Fruit fly (Drosophila melanogaster) whole organism, embryonic: ENCODE results near the gene spg.

Source experiments
- Aef1 ChIP-seq: fragments of 200-800 bp; sonication (Bioruptor generic); IDR thresholded peaks from 3 replicates; pipeline ENCODE4 v1.3.6; 2022; ENCODE audit warnings: missing biosample characterization, missing genetic modification characterization
- Atf-2 ChIP-seq: fragments of 200-800 bp; sonication (Bioruptor generic); optimal IDR thresholded peaks from 2 replicates; lab custom pipeline; 2016; ENCODE audit warnings: missing biosample characterization, missing genetic modification characterization
- Atf6 ChIP-seq: fragments of 200-800 bp; sonication (Bioruptor generic); IDR thresholded peaks from 2 replicates; pipeline ENCODE4 v1.3.6; 2022; ENCODE audit warnings: missing biosample characterization, missing genetic modification characterization
- CG1024 ChIP-seq: fragments of 200-800 bp; sonication (Bioruptor generic); IDR thresholded peaks from 2 replicates; pipeline ENCODE4 v1.3.6; 2022; ENCODE audit warnings: missing biosample characterization, missing genetic modification characterization
- CG11247 ChIP-seq: fragments of 200-800 bp; sonication (Bioruptor generic); IDR thresholded peaks from 2 replicates; pipeline ENCODE4 v1.3.6; 2022; ENCODE audit warnings: missing biosample characterization, missing genetic modification characterization
- CG12391 ChIP-seq: fragments of 200-800 bp; sonication (Bioruptor generic); optimal IDR thresholded peaks from 3 replicates; lab custom pipeline; 2018; ENCODE audit warnings: missing biosample characterization, mild to moderate bottlenecking, missing genetic modification characterization, moderate library complexity
- CG12659 ChIP-seq: fragments of 200-800 bp; sonication (Bioruptor generic); optimal IDR thresholded peaks from 3 replicates; lab custom pipeline; 2017; ENCODE audit warnings: mild to moderate bottlenecking, missing biosample characterization, missing genetic modification reagents, missing genetic modification characterization
- CG13287 ChIP-seq: fragments of 200-800 bp; sonication (Bioruptor generic); IDR thresholded peaks from 2 replicates; pipeline ENCODE4 v1.3.6; 2022; ENCODE audit warnings: missing biosample characterization, missing genetic modification characterization; ENCODE audit not compliant: partially characterized antibody
- CG1602 ChIP-seq: fragments of 200-800 bp; sonication (Bioruptor generic); optimal IDR thresholded peaks from 3 replicates; lab custom pipeline; 2016; ENCODE audit warnings: missing biosample characterization, missing genetic modification characterization
- CG16815 ChIP-seq: fragments of 200-800 bp; sonication (Bioruptor generic); optimal IDR thresholded peaks from 3 replicates; lab custom pipeline; 2017; ENCODE audit warnings: missing biosample characterization, mild to moderate bottlenecking, missing genetic modification characterization
- CG17359 ChIP-seq: fragments of 200-800 bp; sonication (Bioruptor generic); optimal IDR thresholded peaks from 3 replicates; lab custom pipeline; 2018; ENCODE audit warnings: missing biosample characterization, mild to moderate bottlenecking, missing genetic modification characterization, moderate library complexity
- CG17829 ChIP-seq: fragments of 200-800 bp; optimal IDR thresholded peaks from 2 replicates; lab custom pipeline; 2019; ENCODE audit warnings: missing biosample characterization, mild to moderate bottlenecking, missing genetic modification characterization, moderate library complexity
- CG2712 ChIP-seq: fragments of 200-800 bp; optimal IDR thresholded peaks from 3 replicates; lab custom pipeline; 2019; ENCODE audit warnings: missing biosample characterization, mild to moderate bottlenecking, missing genetic modification characterization, moderate library complexity
- CG32772 ChIP-seq: fragments of 200-800 bp; sonication (Bioruptor generic); IDR thresholded peaks from 2 replicates; pipeline ENCODE4 v1.3.6; 2022; ENCODE audit warnings: missing biosample characterization, missing genetic modification characterization
- CG33213 ChIP-seq: fragments of 200-800 bp; sonication (Bioruptor generic); optimal IDR thresholded peaks from 3 replicates; lab custom pipeline; 2016; ENCODE audit warnings: missing biosample characterization, missing genetic modification characterization
- CG33557 ChIP-seq: fragments of 200-800 bp; sonication (Bioruptor generic); optimal IDR thresholded peaks from 2 replicates; lab custom pipeline; 2019; ENCODE audit warnings: missing biosample characterization, mild to moderate bottlenecking, missing genetic modification characterization, moderate library complexity
- CG42726 ChIP-seq: fragments of 200-800 bp; sonication (Bioruptor generic); IDR thresholded peaks from 2 replicates; pipeline ENCODE4 v1.3.6; 2022; ENCODE audit warnings: missing biosample characterization, missing genetic modification characterization; ENCODE audit not compliant: partially characterized antibody
- CG43689 ChIP-seq: fragments of 200-800 bp; sonication (Bioruptor generic); IDR thresholded peaks from 2 replicates; pipeline ENCODE4 v1.3.6; 2022; ENCODE audit warnings: missing biosample characterization, missing genetic modification characterization
- CG4404 ChIP-seq: fragments of 200-800 bp; sonication (Bioruptor generic); IDR thresholded peaks from 2 replicates; pipeline ENCODE4 v1.3.6; 2022; ENCODE audit warnings: missing biosample characterization, missing genetic modification characterization
- CG4820 ChIP-seq: fragments of 200-800 bp; sonication (Bioruptor generic); optimal IDR thresholded peaks from 3 replicates; lab custom pipeline; 2016; ENCODE audit warnings: missing biosample characterization, missing genetic modification characterization
- CG5180 ChIP-seq: fragments of 200-800 bp; sonication (Bioruptor generic); optimal IDR thresholded peaks from 3 replicates; lab custom pipeline; 2017; ENCODE audit warnings: missing biosample characterization, missing genetic modification characterization, mild to moderate bottlenecking, moderate library complexity, missing genetic modification reagents
- CG6765 ChIP-seq: fragments of 200-800 bp; sonication (Bioruptor generic); optimal IDR thresholded peaks from 3 replicates; lab custom pipeline; 2017; ENCODE audit warnings: missing biosample characterization, mild to moderate bottlenecking, missing genetic modification characterization
- CG7556 ChIP-seq: fragments of 200-800 bp; sonication (Bioruptor generic); optimal IDR thresholded peaks from 2 replicates; lab custom pipeline; 2017; ENCODE audit warnings: missing biosample characterization, mild to moderate bottlenecking, missing genetic modification characterization
- CG7839 ChIP-seq: fragments of 200-800 bp; sonication (Bioruptor generic); optimal IDR thresholded peaks from 3 replicates; lab custom pipeline; 2018; ENCODE audit warnings: missing biosample characterization, mild to moderate bottlenecking, missing genetic modification characterization, moderate library complexity
- CG8478 ChIP-seq: fragments of >200 bp; optimal IDR thresholded peaks from 2 replicates; lab custom pipeline; 2018
- CG9609 ChIP-seq: fragments of 200-800 bp; sonication (Bioruptor generic); optimal IDR thresholded peaks from 3 replicates; lab custom pipeline; 2016; ENCODE audit warnings: missing biosample characterization, missing genetic modification characterization
- CG9932 ChIP-seq: fragments of 200-800 bp; sonication (Bioruptor generic); IDR thresholded peaks from 2 replicates; pipeline ENCODE4 v1.3.6; 2022; ENCODE audit warnings: missing biosample characterization, missing genetic modification characterization
- D ChIP-seq, 2 experiments: fragments of 200-800 bp in 1 of 2; fragments of >200 bp in 1 of 2; sonication (Bioruptor generic) in 1 of 2; optimal IDR thresholded peaks; 2 replicates in 1 of 2; 3 replicates in 1 of 2; lab custom pipeline; 2017; ENCODE audit warnings: mild to moderate bottlenecking in 1 of 2, missing biosample characterization in 1 of 2, missing genetic modification characterization in 1 of 2, missing genetic modification reagents in 1 of 2
- Dbx ChIP-seq: fragments of 200-800 bp; sonication (Bioruptor generic); IDR thresholded peaks from 3 replicates; pipeline ENCODE4 v1.3.6; 2022; ENCODE audit warnings: missing biosample characterization, missing genetic modification characterization
- Nf-YC ChIP-seq: fragments of 200-800 bp; optimal IDR thresholded peaks from 3 replicates; lab custom pipeline; 2019; ENCODE audit warnings: missing biosample characterization, mild to moderate bottlenecking, missing genetic modification characterization, moderate library complexity
- Sox100B ChIP-seq: fragments of 200-800 bp; sonication (Bioruptor generic); optimal IDR thresholded peaks from 3 replicates; lab custom pipeline; 2018; ENCODE audit warnings: missing biosample characterization, mild to moderate bottlenecking, missing genetic modification characterization
- Taf1 ChIP-seq: fragments of 200-800 bp; sonication (Bioruptor generic); IDR thresholded peaks from 2 replicates; pipeline ENCODE4 v1.3.6; 2022; ENCODE audit warnings: missing biosample characterization, missing genetic modification characterization
- ara ChIP-seq: fragments of 200-800 bp; sonication (Bioruptor generic); IDR thresholded peaks from 2 replicates; pipeline ENCODE4 v1.3.6; 2022; ENCODE audit warnings: missing biosample characterization, missing genetic modification characterization
- ash1 ChIP-seq: fragments of 200-800 bp; sonication (Bioruptor generic); optimal IDR thresholded peaks from 2 replicates; lab custom pipeline; 2018; ENCODE audit warnings: missing biosample characterization, mild to moderate bottlenecking, missing genetic modification characterization
- bowl ChIP-seq: fragments of 200-800 bp; sonication (Bioruptor generic); IDR thresholded peaks from 2 replicates; pipeline ENCODE4 v1.3.6; 2022; ENCODE audit warnings: missing biosample characterization, missing genetic modification characterization
- cas ChIP-seq: fragments of 200-800 bp; sonication (Bioruptor generic); IDR thresholded peaks from 2 replicates; pipeline ENCODE4 v1.3.6; 2022; ENCODE audit warnings: missing biosample characterization, missing genetic modification characterization
- da ChIP-seq: fragments of 200-800 bp; sonication (Bioruptor generic); optimal IDR thresholded peaks from 2 replicates; lab custom pipeline; 2016; ENCODE audit warnings: missing biosample characterization, missing genetic modification characterization
- dm ChIP-seq: fragments of 200-800 bp; sonication (Bioruptor generic); optimal IDR thresholded peaks from 3 replicates; lab custom pipeline; 2016; ENCODE audit warnings: missing biosample characterization, missing genetic modification characterization
- ems ChIP-seq: fragments of 200-800 bp; sonication (Bioruptor generic); optimal IDR thresholded peaks from 3 replicates; lab custom pipeline; 2016; ENCODE audit warnings: missing biosample characterization, missing genetic modification characterization
- en ChIP-seq: fragments of 200-800 bp; sonication (Bioruptor generic); optimal IDR thresholded peaks from 2 replicates; lab custom pipeline; 2016; ENCODE audit warnings: missing biosample characterization, missing genetic modification characterization
- h ChIP-seq: fragments of >200 bp; optimal IDR thresholded peaks from 2 replicates; lab custom pipeline; 2017
- hbn ChIP-seq: fragments of 200-800 bp; sonication (Bioruptor generic); IDR thresholded peaks from 2 replicates; pipeline ENCODE4 v1.3.6; 2022; ENCODE audit warnings: missing biosample characterization, missing genetic modification characterization; ENCODE audit not compliant: partially characterized antibody
- her ChIP-seq: fragments of 200-800 bp; sonication (Bioruptor generic); optimal IDR thresholded peaks from 2 replicates; lab custom pipeline; 2016; ENCODE audit warnings: missing biosample characterization, missing genetic modification characterization
- jing ChIP-seq: fragments of 200-800 bp; sonication (Bioruptor generic); optimal IDR thresholded peaks from 2 replicates; lab custom pipeline; 2018; ENCODE audit warnings: missing biosample characterization, mild to moderate bottlenecking, missing genetic modification characterization
- kay ChIP-seq: fragments of 200-800 bp; sonication (Bioruptor generic); optimal IDR thresholded peaks from 2 replicates; lab custom pipeline; 2016; ENCODE audit warnings: missing biosample characterization, missing genetic modification characterization
- oc ChIP-seq: fragments of 200-800 bp; sonication (Bioruptor generic); optimal IDR thresholded peaks from 2 replicates; lab custom pipeline; 2018; ENCODE audit warnings: missing biosample characterization, mild to moderate bottlenecking, missing genetic modification characterization, moderate library complexity
- so ChIP-seq: fragments of 200-800 bp; sonication (Bioruptor generic); IDR thresholded peaks from 3 replicates; pipeline ENCODE4 v1.3.6; 2022; ENCODE audit warnings: missing biosample characterization, missing genetic modification characterization
- stwl ChIP-seq: fragments of 200-800 bp; sonication (Bioruptor generic); optimal IDR thresholded peaks from 3 replicates; lab custom pipeline; 2018; ENCODE audit warnings: missing biosample characterization, mild to moderate bottlenecking, missing genetic modification characterization, moderate library complexity
- tin ChIP-seq: fragments of 200-800 bp; sonication (Bioruptor generic); optimal IDR thresholded peaks from 3 replicates; lab custom pipeline; 2016; ENCODE audit warnings: missing biosample characterization, missing genetic modification characterization
- toy ChIP-seq: fragments of 200-800 bp; sonication (Bioruptor generic); IDR thresholded peaks from 2 replicates; pipeline ENCODE4 v1.3.6; 2022; ENCODE audit warnings: missing biosample characterization, missing genetic modification characterization
- tx ChIP-seq: fragments of 200-800 bp; sonication (Bioruptor generic); optimal IDR thresholded peaks from 2 replicates; lab custom pipeline; 2016; ENCODE audit warnings: missing biosample characterization, missing genetic modification characterization
- wor ChIP-seq: fragments of 200-800 bp; sonication (Bioruptor generic); IDR thresholded peaks from 2 replicates; pipeline ENCODE4 v1.3.6; 2022; ENCODE audit warnings: missing biosample characterization, missing genetic modification characterization
- zf30C ChIP-seq: fragments of 200-800 bp; sonication (Bioruptor generic); optimal IDR thresholded peaks from 3 replicates; lab custom pipeline; 2018; ENCODE audit warnings: missing biosample characterization, mild to moderate bottlenecking, missing genetic modification characterization

spg gene

DNA sequence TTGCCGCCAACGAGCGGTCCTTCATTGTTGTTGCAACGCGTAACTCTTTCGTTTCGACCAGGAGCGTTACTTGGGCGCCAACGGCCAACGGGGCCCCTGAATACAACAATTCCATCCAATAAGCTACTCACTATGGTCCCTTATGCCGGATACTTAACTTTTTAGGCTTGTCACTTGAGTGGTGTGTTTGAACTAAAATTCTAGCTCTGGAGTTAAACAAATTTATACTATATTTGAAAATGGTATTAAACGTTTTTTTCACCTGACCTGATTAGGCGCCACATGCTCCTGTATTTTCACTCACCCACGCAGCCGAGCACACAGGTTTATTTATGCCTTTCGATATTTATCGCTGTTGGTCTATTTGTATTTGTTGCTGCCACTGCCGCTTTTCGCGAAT, 39.9 kb upstream of the spg start (continued):
- TF ChIP-seq D (optimal IDR thresholded peaks at IDR 0.05; lab: Kevin White, UChicago) (no peak), D (GFP tag; optimal IDR thresholded peaks at IDR 0.05; lab: Kevin White, UChicago) (no peak), CG33213 (GFP tag; lab: Kevin White, UChicago) (no peak), CG32772 (GFP tag; lab: Robert Waterston, UW) (no peak), CG33557 (GFP tag; lab: Kevin White, UChicago) (peak; percentile 1), tx (GFP tag; lab: Kevin White, UChicago) (no peak), CG2712 (tag; lab: Kevin White, UChicago) (no peak), CG4404 (GFP tag; lab: Robert Waterston, UW) (0 out of 2 replicates have a peak, but pooled peaks have one; percentile 5), stwl (no peak), Aef1 (GFP tag; lab: Robert Waterston, UW) (0 out of 3 replicates have a peak, but pooled peaks have one; percentile 14), CG9609 (GFP tag; lab: Kevin White, UChicago) (no peak), CG5180 (no peak), CG7839 (tag; lab: Kevin White, UChicago) (peak; percentile 43), tin (no peak), Dbx (GFP tag; lab: Robert Waterston, UW) (no peak), Atf6 (GFP tag; lab: Robert Waterston, UW) (no peak), h (lab: Kevin White, UChicago) (no peak), en (GFP tag; lab: Kevin White, UChicago) (no peak), wor (GFP tag; lab: Robert Waterston, UW) (0 out of 2 replicates have a peak, but pooled peaks have one; percentile 15), ems (GFP tag; lab: Kevin White, UChicago) (peak; percentile 16), oc (tag; lab: Kevin White, UChicago) (no peak), Taf1 (GFP tag; lab: Robert Waterston, UW) (no peak), bowl (GFP tag; lab: Robert Waterston, UW) (no peak), CG42726 (GFP tag; lab: Robert Waterston, UW) (no peak), CG9932 (GFP tag; lab: Robert Waterston, UW) (peak; percentile 38), CG13287 (GFP tag; lab: Robert Waterston, UW) (no peak), hbn (GFP tag; lab: Robert Waterston, UW) (no peak), so (GFP tag; lab: Robert Waterston, UW) (no peak), CG17359 (tag; lab: Kevin White, UChicago) (no peak), CG1024 (no peak), CG12391 (tag; lab: Kevin White, UChicago) (peak; percentile 29), ara (no peak), Sox100B (GFP tag; lab: Kevin White, UChicago) (no peak), ash1 (no peak), dm (no peak), CG17829 (tag; lab: Kevin White, UChicago) (no peak), CG7556 (GFP tag; lab: Kevin White, UChicago) (no peak), CG8478 (no peak), CG43689 (GFP tag; lab: Robert Waterston, UW) (no peak), CG1602 (GFP tag; lab: Kevin White, UChicago) (peak; percentile 5), CG12659 (GFP tag; lab: Kevin White, UChicago) (peak; percentile 3), da (GFP tag; lab: Kevin White, UChicago) (no peak), CG4820 (GFP tag; lab: Kevin White, UChicago) (no peak), toy (GFP tag; lab: Robert Waterston, UW) (no peak), CG16815 (GFP tag; lab: Kevin White, UChicago) (peak; percentile 29), kay (no peak), Atf-2 (GFP tag; lab: Kevin White, UChicago) (no peak), her (GFP tag; lab: Kevin White, UChicago) (no peak), cas (no peak), Nf-YC (tag; lab: Kevin White, UChicago) (no peak), CG6765 (GFP tag; lab: Kevin White, UChicago) (no peak), CG11247 (GFP tag; lab: Robert Waterston, UW) (no peak), jing (GFP tag; lab: Kevin White, UChicago) (no peak), zf30C (no peak)
